Fruit fly (Drosophila melanogaster) whole organism, embryonic: ENCODE data around the gene Rpn11.

Experiments
- Ada2b ChIP-seq: fragments of 200-800 bp; sonication (Bioruptor generic); IDR thresholded peaks from 2 replicates; pipeline ENCODE4 v1.3.6; 2022; ENCODE audit warnings: missing biosample characterization, missing genetic modification characterization
- Adf1 ChIP-seq: fragments of 200-800 bp; sonication (Bioruptor generic); IDR thresholded peaks from 2 replicates; pipeline ENCODE4 v1.3.6; 2022; ENCODE audit warnings: missing biosample characterization, missing genetic modification characterization
- Antp ChIP-seq: fragments of 200-800 bp; sonication (Bioruptor generic); optimal IDR thresholded peaks from 3 replicates; lab custom pipeline; 2016; ENCODE audit warnings: missing biosample characterization, missing genetic modification characterization
- Asciz ChIP-seq: fragments of 200-800 bp; sonication (Bioruptor generic); optimal IDR thresholded peaks from 2 replicates; lab custom pipeline; 2017; ENCODE audit warnings: missing biosample characterization, mild to moderate bottlenecking, missing genetic modification characterization, missing genetic modification reagents
- B-H1 ChIP-seq: fragments of 200-800 bp; sonication (Bioruptor generic); IDR thresholded peaks from 3 replicates; pipeline ENCODE4 v1.3.6; 2022; ENCODE audit warnings: missing biosample characterization, missing genetic modification characterization
- B-H2 ChIP-seq: fragments of 200-800 bp; sonication (Bioruptor generic); optimal IDR thresholded peaks from 2 replicates; lab custom pipeline; 2018; ENCODE audit warnings: missing biosample characterization, mild to moderate bottlenecking, missing genetic modification characterization
- CG10654 ChIP-seq: fragments of 200-800 bp; sonication (Bioruptor generic); optimal IDR thresholded peaks from 2 replicates; lab custom pipeline; 2016; ENCODE audit warnings: missing biosample characterization, missing genetic modification characterization
- CG11723 ChIP-seq: fragments of 200-800 bp; sonication (Bioruptor generic); optimal IDR thresholded peaks from 2 replicates; lab custom pipeline; 2017; ENCODE audit warnings: missing biosample characterization, mild to moderate bottlenecking, missing genetic modification characterization
- CG12744 ChIP-seq: fragments of 200-800 bp; sonication (Bioruptor generic); optimal IDR thresholded peaks from 2 replicates; lab custom pipeline; 2016; ENCODE audit warnings: missing biosample characterization, missing genetic modification characterization
- CG12769 ChIP-seq: fragments of 200-800 bp; sonication (Bioruptor generic); optimal IDR thresholded peaks from 2 replicates; lab custom pipeline; 2019; ENCODE audit warnings: missing biosample characterization, mild to moderate bottlenecking, missing genetic modification characterization, moderate library complexity
- CG14710 ChIP-seq: fragments of 200-800 bp; sonication (Bioruptor generic); optimal IDR thresholded peaks from 3 replicates; lab custom pipeline; 2019; ENCODE audit warnings: missing biosample characterization, mild to moderate bottlenecking, missing genetic modification characterization, moderate library complexity
- CG15696 ChIP-seq: fragments of 200-800 bp; sonication (Bioruptor generic); optimal IDR thresholded peaks from 2 replicates; lab custom pipeline; 2019; ENCODE audit warnings: missing biosample characterization, mild to moderate bottlenecking, missing genetic modification characterization, moderate library complexity
- CG17385 ChIP-seq: fragments of 200-800 bp; sonication (Bioruptor generic); optimal IDR thresholded peaks from 3 replicates; lab custom pipeline; 2018; ENCODE audit warnings: missing biosample characterization, mild to moderate bottlenecking, missing genetic modification characterization
- CG32767 ChIP-seq: fragments of 200-800 bp; sonication (Bioruptor generic); IDR thresholded peaks from 2 replicates; pipeline ENCODE4 v1.3.6; 2022; ENCODE audit warnings: missing biosample characterization, missing genetic modification characterization
- CG42726 ChIP-seq: fragments of 200-800 bp; sonication (Bioruptor generic); IDR thresholded peaks from 2 replicates; pipeline ENCODE4 v1.3.6; 2022; ENCODE audit warnings: missing biosample characterization, missing genetic modification characterization; ENCODE audit not compliant: partially characterized antibody
- CG4617 ChIP-seq: fragments of 200-800 bp; sonication (Bioruptor generic); optimal IDR thresholded peaks from 3 replicates; lab custom pipeline; 2016; ENCODE audit warnings: missing biosample characterization, missing genetic modification characterization, borderline replicate concordance
- CG4820 ChIP-seq: fragments of 200-800 bp; sonication (Bioruptor generic); optimal IDR thresholded peaks from 3 replicates; lab custom pipeline; 2016; ENCODE audit warnings: missing biosample characterization, missing genetic modification characterization
- CG6854 ChIP-seq: fragments of 200-800 bp; sonication (Bioruptor generic); optimal IDR thresholded peaks from 3 replicates; lab custom pipeline; 2017; ENCODE audit warnings: missing biosample characterization, mild to moderate bottlenecking, missing genetic modification characterization
- CG7556 ChIP-seq: fragments of 200-800 bp; sonication (Bioruptor generic); optimal IDR thresholded peaks from 2 replicates; lab custom pipeline; 2017; ENCODE audit warnings: missing biosample characterization, mild to moderate bottlenecking, missing genetic modification characterization
- CG7745 ChIP-seq: fragments of 200-800 bp; sonication (Bioruptor generic); optimal IDR thresholded peaks from 2 replicates; lab custom pipeline; 2018; ENCODE audit warnings: missing biosample characterization, mild to moderate bottlenecking, missing genetic modification characterization, moderate library complexity
- CG7786 ChIP-seq: fragments of 200-800 bp; sonication (Bioruptor generic); optimal IDR thresholded peaks from 2 replicates; lab custom pipeline; 2016; ENCODE audit warnings: missing biosample characterization, missing genetic modification characterization
- CG9797 ChIP-seq: fragments of 200-800 bp; sonication (Bioruptor generic); optimal IDR thresholded peaks from 3 replicates; lab custom pipeline; 2018; ENCODE audit warnings: missing biosample characterization, mild to moderate bottlenecking, missing genetic modification characterization
- CG9817 ChIP-seq: fragments of 200-800 bp; sonication (Bioruptor generic); optimal IDR thresholded peaks from 2 replicates; lab custom pipeline; 2018; ENCODE audit warnings: missing biosample characterization, mild to moderate bottlenecking, missing genetic modification characterization, moderate library complexity
- Chrac-16 ChIP-seq: fragments of 200-800 bp; sonication (Bioruptor generic); optimal IDR thresholded peaks from 3 replicates; lab custom pipeline; 2016; ENCODE audit warnings: missing biosample characterization, missing genetic modification characterization
- Fer2 ChIP-seq: fragments of 200-800 bp; sonication (Bioruptor generic); optimal IDR thresholded peaks from 2 replicates; lab custom pipeline; 2018; ENCODE audit warnings: missing biosample characterization, mild to moderate bottlenecking, missing genetic modification characterization, moderate library complexity
- Hr78 ChIP-seq, 2 experiments: fragments of 200-800 bp in 1 of 2; fragments of >200 bp in 1 of 2; sonication (Bioruptor generic) in 1 of 2; optimal IDR thresholded peaks; 2 replicates each; lab custom pipeline; 2017 to 2019; ENCODE audit warnings: missing biosample characterization in 2 of 2, missing genetic modification characterization in 2 of 2, mild to moderate bottlenecking in 1 of 2, moderate library complexity in 1 of 2
- Med ChIP-seq: fragments of 200-800 bp; sonication (Bioruptor generic); peaks from one replicate; lab custom pipeline; 2016; ENCODE audit warnings: missing biosample characterization, missing genetic modification characterization, mild to moderate bottlenecking, inconsistent platforms, moderate library complexity
- NfI ChIP-seq: fragments of 200-800 bp; sonication (Bioruptor generic); optimal IDR thresholded peaks from 3 replicates; lab custom pipeline; 2018; ENCODE audit warnings: missing biosample characterization, mild to moderate bottlenecking, missing genetic modification characterization, moderate library complexity
- Optix ChIP-seq: fragments of 200-800 bp; sonication (Bioruptor generic); IDR thresholded peaks from 3 replicates; pipeline ENCODE4 v1.3.6; 2022; ENCODE audit warnings: missing biosample characterization, missing genetic modification characterization
- Ptx1 ChIP-seq: fragments of 200-800 bp; sonication (Bioruptor generic); IDR thresholded peaks from 2 replicates; pipeline ENCODE4 v1.3.6; 2022; ENCODE audit warnings: missing biosample characterization, missing genetic modification characterization
- Sin3A ChIP-seq: fragments of >200 bp; optimal IDR thresholded peaks from 2 replicates; lab custom pipeline; 2018
- Ssrp ChIP-seq: fragments of 200-800 bp; sonication (Bioruptor generic); optimal IDR thresholded peaks from 2 replicates; lab custom pipeline; 2018; ENCODE audit warnings: missing biosample characterization, mild to moderate bottlenecking, missing genetic modification characterization, moderate library complexity
- Xbp1 ChIP-seq: fragments of 200-800 bp; sonication (Bioruptor generic); optimal IDR thresholded peaks from 3 replicates; lab custom pipeline; 2016; ENCODE audit warnings: missing biosample characterization, mild to moderate bottlenecking, missing genetic modification characterization
- cwo ChIP-seq: fragments of 200-800 bp; sonication (Bioruptor generic); optimal IDR thresholded peaks from 3 replicates; lab custom pipeline; 2017; ENCODE audit warnings: missing biosample characterization, missing genetic modification characterization, mild to moderate bottlenecking, moderate library complexity, missing genetic modification reagents
- ftz-f1 ChIP-seq: fragments of 200-800 bp; sonication (Bioruptor generic); optimal IDR thresholded peaks from 2 replicates; lab custom pipeline; 2016; ENCODE audit warnings: missing biosample characterization, missing genetic modification characterization
- fu2 ChIP-seq: fragments of 200-800 bp; sonication (Bioruptor generic); optimal IDR thresholded peaks from 2 replicates; lab custom pipeline; 2016; ENCODE audit warnings: missing biosample characterization, missing genetic modification characterization
- gcm ChIP-seq: fragments of 200-800 bp; sonication (Bioruptor generic); optimal IDR thresholded peaks from 2 replicates; lab custom pipeline; 2019; ENCODE audit warnings: missing biosample characterization, mild to moderate bottlenecking, missing genetic modification characterization, moderate library complexity
- gsb ChIP-seq: fragments of 200-800 bp; sonication (Bioruptor generic); IDR thresholded peaks from 2 replicates; pipeline ENCODE4 v1.3.6; 2022; ENCODE audit warnings: missing biosample characterization, missing genetic modification characterization
- inv ChIP-seq: fragments of 200-800 bp; sonication (Bioruptor generic); IDR thresholded peaks from 2 replicates; pipeline ENCODE4 v1.3.6; 2022; ENCODE audit warnings: missing biosample characterization, missing genetic modification characterization; ENCODE audit not compliant: partially characterized antibody
- mam ChIP-seq: fragments of 200-800 bp; sonication (Bioruptor generic); optimal IDR thresholded peaks from 3 replicates; lab custom pipeline; 2016; ENCODE audit warnings: missing biosample characterization, missing genetic modification characterization
- pum ChIP-seq: fragments of 200-800 bp; sonication (Bioruptor generic); optimal IDR thresholded peaks from 2 replicates; lab custom pipeline; 2016; ENCODE audit warnings: missing biosample characterization, missing genetic modification characterization
- sens ChIP-seq: fragments of 200-800 bp; sonication (Bioruptor generic); peaks from one replicate; lab custom pipeline; 2016; ENCODE audit warnings: missing biosample characterization, missing genetic modification characterization
- slou ChIP-seq: fragments of 200-800 bp; sonication (Bioruptor generic); optimal IDR thresholded peaks from 3 replicates; lab custom pipeline; 2016; ENCODE audit warnings: missing biosample characterization, missing genetic modification characterization
- ssp ChIP-seq: fragments of 200-800 bp; sonication (Bioruptor generic); IDR thresholded peaks from 2 replicates; pipeline ENCODE4 v1.3.6; 2022; ENCODE audit warnings: missing biosample characterization, missing genetic modification characterization
- tap ChIP-seq: fragments of 200-800 bp; optimal IDR thresholded peaks from 3 replicates; lab custom pipeline; 2019; ENCODE audit warnings: missing biosample characterization, mild to moderate bottlenecking, missing genetic modification characterization, moderate library complexity
- tll ChIP-seq, 2 experiments: fragments of 200-800 bp in 1 of 2; fragments of >200 bp in 1 of 2; sonication (Bioruptor generic) in 1 of 2; optimal IDR thresholded peaks; 2 replicates each; lab custom pipeline; 2017 to 2019; ENCODE audit warnings: missing biosample characterization in 2 of 2, missing genetic modification characterization in 2 of 2, mild to moderate bottlenecking in 1 of 2, moderate library complexity in 1 of 2
- vfl ChIP-seq: fragments of 200-800 bp; sonication (Bioruptor generic); optimal IDR thresholded peaks from 2 replicates; lab custom pipeline; 2016; ENCODE audit warnings: missing biosample characterization, missing genetic modification characterization
- vvl ChIP-seq: fragments of 200-800 bp; sonication (Bioruptor generic); IDR thresholded peaks from 2 replicates; pipeline ENCODE4 v1.3.6; 2022; ENCODE audit warnings: missing biosample characterization, missing genetic modification characterization
- wdn ChIP-seq: fragments of 200-800 bp; sonication (Bioruptor generic); IDR thresholded peaks from 2 replicates; pipeline ENCODE4 v1.3.6; 2022; ENCODE audit warnings: missing biosample characterization, missing genetic modification characterization

The Rpn11 gene

dm6 chr2L:5010784-5011260 lies 48.8 kb downstream of the Rpn11 start, which contains the start of the genes CG31917, Tfb5 and SelT (continued):
- TF ChIP-seq tll (GFP tag; optimal IDR thresholded peaks at IDR 0.05; lab: Kevin White, UChicago) (peak in 1 of 2 experiments; percentile 64), Adf1 (0 out of 2 replicates have a peak, but pooled peaks have one; percentile 31), pum (GFP tag; lab: Kevin White, UChicago) (peak; percentile 15), wdn (peak; percentile 31; the same call in 1 of the 2 replicates), Xbp1 (GFP tag; lab: Kevin White, UChicago) (peak; percentile 65), CG32767 (GFP tag; lab: Robert Waterston, UW) (no peak), ftz-f1 (peak; percentile 67), Hr78 (GFP tag; optimal IDR thresholded peaks at IDR 0.05; lab: Kevin White, UChicago) (peak in 1 of 2 experiments; percentile 18), Ada2b (peak; percentile 46; the same call in 1 of the 2 replicates), CG42726 (no peak; the same call in 1 of the 2 replicates), Ssrp (tag; lab: Kevin White, UChicago) (peak; percentile 45), CG6854 (GFP tag; lab: Kevin White, UChicago) (no peak), CG12744 (GFP tag; lab: Kevin White, UChicago) (peak; percentile 40), CG4617 (GFP tag; lab: Kevin White, UChicago) (peak; percentile 89), vfl (GFP tag; lab: Kevin White, UChicago) (peak; percentile 58), inv (GFP tag; lab: Robert Waterston, UW) (peak; percentile 71), CG9817 (tag; lab: Kevin White, UChicago) (peak; percentile 75), sens (peak; percentile 89), Ptx1 (GFP tag; lab: Robert Waterston, UW) (peak; percentile 56; the same call in 1 of the 2 replicates), Optix (GFP tag; lab: Robert Waterston, UW) (no peak), cwo (peak; percentile 28), CG9797 (GFP tag; lab: Kevin White, UChicago) (peak; percentile 30), CG15696 (tag; lab: Kevin White, UChicago) (peak; percentile 50), NfI (GFP tag; lab: Kevin White, UChicago) (peak; percentile 59), CG10654 (GFP tag; lab: Kevin White, UChicago) (no peak), fu2 (GFP tag; lab: Kevin White, UChicago) (peak; percentile 59), tap (tag; lab: Kevin White, UChicago) (no peak), Fer2 (peak; percentile 17), slou (GFP tag; lab: Kevin White, UChicago) (peak; percentile 39), Med (GFP tag; lab: Kevin White, UChicago) (peak; percentile 92), CG14710 (peak; percentile 69), ssp (GFP tag; lab: Robert Waterston, UW) (0 out of 2 replicates have a peak, but pooled peaks have one; percentile 23), CG17385 (GFP tag; lab: Kevin White, UChicago) (peak; percentile 20), CG7745 (tag; lab: Kevin White, UChicago) (no peak), Asciz (GFP tag; lab: Kevin White, UChicago) (no peak), mam (peak; percentile 68), vvl (GFP tag; lab: Robert Waterston, UW) (peak; percentile 62), gsb (GFP tag; lab: Robert Waterston, UW) (no peak), CG7786 (GFP tag; lab: Kevin White, UChicago) (peak; percentile 39), gcm (GFP tag; lab: Kevin White, UChicago) (peak; percentile 61), Sin3A (lab: Kevin White, UChicago) (peak; percentile 66), CG11723 (no peak), Antp (GFP tag; lab: Kevin White, UChicago) (peak; percentile 55), CG7556 (GFP tag; lab: Kevin White, UChicago) (peak; percentile 47), Chrac-16 (GFP tag; lab: Kevin White, UChicago) (peak; percentile 46), CG12769 (tag; lab: Kevin White, UChicago) (no peak), CG4820 (peak; percentile 24), B-H1 (GFP tag; lab: Robert Waterston, UW) (no peak), B-H2 (GFP tag; lab: Kevin White, UChicago) (peak; percentile 42)
